Worm (Caenorhabditis elegans) whole organism, midembryonic: ENCODE data around the gene F26D10.13.

Source experiments
- flt-1 ChIP-seq: fragments of 200-800 bp; sonication (Bioruptor generic); IDR thresholded peaks from 2 replicates; pipeline ENCODE4 v1.3.6; 2022; ENCODE audit warnings: missing genetic modification characterization, missing compliant biosample characterization
- ref-1 ChIP-seq: fragments of 200-800 bp; sonication (Bioruptor generic); conservative IDR thresholded peaks from 2 replicates; pipeline ENCODE4 v1.3.6; 2022; ENCODE audit warnings: missing genetic modification reagents, missing genetic modification characterization, missing compliant biosample characterization

ce11 chrIV:17291629-17292199 is 27.1 kb upstream of the F26D10.13 start, which contains the start of the genes T28F3.11 and slc-17.4:
- TF ChIP-seq flt-1 (GFP tag; lab: Robert Waterston, UW) (no peak), ref-1 (GFP tag; lab: Robert Waterston, UW) (no peak)
